Fruit fly (Drosophila melanogaster): ENCODE data around the gene CG14985.

Gene CG14985

DNA sequence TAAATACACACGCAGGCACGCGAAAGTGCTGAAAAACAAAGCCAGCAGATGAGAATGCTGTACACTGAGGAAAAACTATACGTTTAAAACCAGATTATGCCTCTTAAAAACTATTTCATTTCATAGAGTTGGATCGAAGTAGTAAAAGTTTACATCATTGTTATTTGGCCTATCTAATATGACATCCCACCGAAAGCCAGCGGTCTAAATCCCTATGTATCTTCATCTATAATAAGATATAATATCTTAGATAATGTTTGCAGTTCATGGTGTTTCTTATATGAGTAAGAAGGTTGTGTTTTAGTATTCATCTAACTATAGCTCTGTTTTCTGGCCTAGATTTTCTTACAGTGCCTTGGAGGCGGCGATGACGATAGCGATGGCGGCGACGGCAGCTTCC is 6.8 kb downstream of the CG14985 start (continued):
- TF ChIP-seq CG6813 (GFP tag; optimal IDR thresholded peaks at IDR 0.05) = no peak
- no peak for TF ChIP-seq z (GFP tag; IDR thresholded peaks at IDR 0.05)
- no peak for TF ChIP-seq HmgZ (tag; optimal IDR thresholded peaks at IDR 0.05)
- peak; percentile 24 for TF ChIP-seq Oli (tag; optimal IDR thresholded peaks at IDR 0.05)
- TF ChIP-seq CG17385 (GFP tag; optimal IDR thresholded peaks at IDR 0.05) = no peak
- peak; percentile 70 for TF ChIP-seq CG18599 (GFP tag; optimal IDR thresholded peaks at IDR 0.05)
- peak; percentile 38 for TF ChIP-seq CG7839 (tag; optimal IDR thresholded peaks at IDR 0.05)

- TF ChIP-seq CG17612 (GFP tag; IDR thresholded peaks at IDR 0.05) = no peak
- no peak for TF ChIP-seq Rfx (GFP tag; IDR thresholded peaks at IDR 0.05)
- 0 out of 2 replicates have a peak, but pooled peaks have one; percentile 16 for TF ChIP-seq CG31441 (GFP tag; IDR thresholded peaks at IDR 0.05)
- no peak for TF ChIP-seq Taf1 (GFP tag; IDR thresholded peaks at IDR 0.05)
- no peak for TF ChIP-seq bcd (GFP tag; optimal IDR thresholded peaks at IDR 0.05)
- no peak for TF ChIP-seq ato (GFP tag; IDR thresholded peaks at IDR 0.05; ENCODE audit: partially characterized antibody)
- no peak for TF ChIP-seq sd (tag; optimal IDR thresholded peaks at IDR 0.05)
- no peak for TF ChIP-seq CkIIα-i1 (GFP tag; IDR thresholded peaks at IDR 0.05)
- TF ChIP-seq CG6689 (GFP tag; IDR thresholded peaks at IDR 0.05) = peak; percentile 13; the same call in 1 of the 2 replicates
- no peak for TF ChIP-seq abd-A (tag; optimal IDR thresholded peaks at IDR 0.05)
- TF ChIP-seq CG13296 (GFP tag; optimal IDR thresholded peaks at IDR 0.05) = no peak
- TF ChIP-seq schlank (tag; optimal IDR thresholded peaks at IDR 0.05) = no peak
- no peak for TF ChIP-seq CG10267 (tag; optimal IDR thresholded peaks at IDR 0.05)
- TF ChIP-seq ara (GFP tag; IDR thresholded peaks at IDR 0.05) = peak; percentile 23; the same call in 1 of the 2 replicates
- peak; percentile 93 for TF ChIP-seq Ets65A (GFP tag)
- peak; percentile 81 for TF ChIP-seq sens (GFP tag)
- TF ChIP-seq Rx (GFP tag; IDR thresholded peaks at IDR 0.05) = no peak
- no peak for TF ChIP-seq sc (optimal IDR thresholded peaks at IDR 0.05)
- no peak for TF ChIP-seq sc (GFP tag; optimal IDR thresholded peaks at IDR 0.05)
- no peak for TF ChIP-seq CG17385 (GFP tag; optimal IDR thresholded peaks at IDR 0.05)
- TF ChIP-seq CG8765 (GFP tag; IDR thresholded peaks at IDR 0.05) = no peak
- TF ChIP-seq prd (optimal IDR thresholded peaks at IDR 0.05) = no peak
- TF ChIP-seq prd (GFP tag; IDR thresholded peaks at IDR 0.05) = peak; percentile 46; the same call in 1 of the 3 replicates
- TF ChIP-seq CG34224 (GFP tag; IDR thresholded peaks at IDR 0.05; ENCODE audit: partially characterized antibody) = no peak
- TF ChIP-seq inv (GFP tag; IDR thresholded peaks at IDR 0.05; ENCODE audit: partially characterized antibody) = no peak
- no peak for TF ChIP-seq CG2875 (GFP tag; optimal IDR thresholded peaks at IDR 0.05)
- TF ChIP-seq klu (GFP tag; IDR thresholded peaks at IDR 0.05) = no peak
- 0 out of 3 replicates have a peak, but pooled peaks have one; percentile 15 for TF ChIP-seq H15 (GFP tag; IDR thresholded peaks at IDR 0.05)
- TF ChIP-seq dmrt11E (tag; optimal IDR thresholded peaks at IDR 0.05) = peak; percentile 28
- peak; percentile 46; the same call in 1 of the 3 replicates for TF ChIP-seq zfh1 (GFP tag; IDR thresholded peaks at IDR 0.05)
- no peak for TF ChIP-seq CG13624 (GFP tag; optimal IDR thresholded peaks at IDR 0.05)
- TF ChIP-seq yki (optimal IDR thresholded peaks at IDR 0.05) = no peak
- no peak for TF ChIP-seq CG9797 (GFP tag; optimal IDR thresholded peaks at IDR 0.05)
- no peak for TF ChIP-seq CG4282 (GFP tag; optimal IDR thresholded peaks at IDR 0.05)
- TF ChIP-seq CG16863 (GFP tag; optimal IDR thresholded peaks at IDR 0.05) = no peak
- no peak for TF ChIP-seq CG13424 (tag; optimal IDR thresholded peaks at IDR 0.05)
- no peak for TF ChIP-seq CG7271 (tag; optimal IDR thresholded peaks at IDR 0.05)
- no peak for TF ChIP-seq zf30C (GFP tag; optimal IDR thresholded peaks at IDR 0.05)
- TF ChIP-seq emc (GFP tag; optimal IDR thresholded peaks at IDR 0.05) = no peak
- no peak for TF ChIP-seq CHES-1-like (GFP tag; optimal IDR thresholded peaks at IDR 0.05)
- peak; percentile 7; the same call in 1 of the 3 replicates for TF ChIP-seq ase (GFP tag; IDR thresholded peaks at IDR 0.05)
- no peak for TF ChIP-seq Deaf1 (tag; optimal IDR thresholded peaks at IDR 0.05)
- no peak for TF ChIP-seq CG6813 (GFP tag; optimal IDR thresholded peaks at IDR 0.05)
- TF ChIP-seq CG9727 (GFP tag; optimal IDR thresholded peaks at IDR 0.05) = no peak
- TF ChIP-seq trem (tag; optimal IDR thresholded peaks at IDR 0.05) = no peak
- no peak for TF ChIP-seq CG17912 (GFP tag; optimal IDR thresholded peaks at IDR 0.05)
Observed at dm6 chr3L:4014349-4014748, 11.1 kb downstream of the CG14985 start.

All from whole organism, embryonic.